Fruit fly (Drosophila melanogaster) whole organism, embryonic: ENCODE results near the gene Zwilch.

Source experiments
- Aef1 ChIP-seq: fragments of 200-800 bp; sonication (Bioruptor generic); IDR thresholded peaks from 3 replicates; pipeline ENCODE4 v1.3.6; 2022; ENCODE audit warnings: missing biosample characterization, missing genetic modification characterization
- B-H1 ChIP-seq: fragments of 200-800 bp; sonication (Bioruptor generic); IDR thresholded peaks from 3 replicates; pipeline ENCODE4 v1.3.6; 2022; ENCODE audit warnings: missing biosample characterization, missing genetic modification characterization
- Blimp-1 ChIP-seq: fragments of 200-800 bp; sonication (Bioruptor generic); optimal IDR thresholded peaks from 3 replicates; lab custom pipeline; 2018; ENCODE audit warnings: missing biosample characterization, missing genetic modification characterization, mild to moderate bottlenecking, moderate library complexity, missing genetic modification reagents
- CG12155 ChIP-seq: fragments of 200-800 bp; sonication (Bioruptor generic); optimal IDR thresholded peaks from 3 replicates; lab custom pipeline; 2016; ENCODE audit warnings: missing biosample characterization, missing genetic modification characterization
- CG13123 ChIP-seq: fragments of 200-800 bp; sonication (Bioruptor generic); optimal IDR thresholded peaks from 2 replicates; lab custom pipeline; 2016; ENCODE audit warnings: missing biosample characterization, missing genetic modification characterization
- CG13287 ChIP-seq: fragments of 200-800 bp; sonication (Bioruptor generic); IDR thresholded peaks from 2 replicates; pipeline ENCODE4 v1.3.6; 2022; ENCODE audit warnings: missing biosample characterization, missing genetic modification characterization; ENCODE audit not compliant: partially characterized antibody
- CG13296 ChIP-seq: fragments of 200-800 bp; sonication (Bioruptor generic); optimal IDR thresholded peaks from 3 replicates; lab custom pipeline; 2018; ENCODE audit warnings: missing biosample characterization, mild to moderate bottlenecking, missing genetic modification characterization
- CG14441 ChIP-seq: fragments of 200-800 bp; sonication (Bioruptor generic); IDR thresholded peaks from 2 replicates; pipeline ENCODE4 v1.3.6; 2022; ENCODE audit warnings: missing biosample characterization, missing genetic modification characterization
- CG2889 ChIP-seq: fragments of 200-800 bp; sonication (Bioruptor generic); IDR thresholded peaks from 3 replicates; pipeline ENCODE4 v1.3.6; 2022; ENCODE audit warnings: missing biosample characterization, missing genetic modification characterization
- CG31365 ChIP-seq: fragments of 200-800 bp; sonication (Bioruptor generic); optimal IDR thresholded peaks from 2 replicates; lab custom pipeline; 2018; ENCODE audit warnings: missing biosample characterization, mild to moderate bottlenecking, missing genetic modification characterization
- CG31441 ChIP-seq: fragments of 200-800 bp; sonication (Bioruptor generic); IDR thresholded peaks from 2 replicates; pipeline ENCODE4 v1.3.6; 2022; ENCODE audit warnings: missing biosample characterization, missing genetic modification characterization
- CG32532 ChIP-seq: fragments of 200-800 bp; sonication (Bioruptor generic); IDR thresholded peaks from 2 replicates; pipeline ENCODE4 v1.3.6; 2022; ENCODE audit warnings: missing biosample characterization, missing genetic modification characterization
- CG3281 ChIP-seq: fragments of 200-800 bp; sonication (Bioruptor generic); optimal IDR thresholded peaks from 3 replicates; lab custom pipeline; 2017; ENCODE audit warnings: missing biosample characterization, mild to moderate bottlenecking, missing genetic modification characterization
- CG3407 ChIP-seq: fragments of 200-800 bp; sonication (Bioruptor generic); optimal IDR thresholded peaks from 2 replicates; lab custom pipeline; 2018; ENCODE audit warnings: missing biosample characterization, mild to moderate bottlenecking, missing genetic modification characterization
- CG4707 ChIP-seq: fragments of 200-800 bp; sonication (Bioruptor generic); optimal IDR thresholded peaks from 2 replicates; lab custom pipeline; 2018; ENCODE audit warnings: missing biosample characterization, mild to moderate bottlenecking, missing genetic modification characterization, moderate library complexity
- CG5953 ChIP-seq: fragments of 200-800 bp; sonication (Bioruptor generic); IDR thresholded peaks from 2 replicates; pipeline ENCODE4 v1.3.6; 2022; ENCODE audit warnings: missing biosample characterization, missing genetic modification characterization
- CG6765 ChIP-seq: fragments of 200-800 bp; sonication (Bioruptor generic); optimal IDR thresholded peaks from 3 replicates; lab custom pipeline; 2017; ENCODE audit warnings: missing biosample characterization, mild to moderate bottlenecking, missing genetic modification characterization
- CG8089 ChIP-seq: fragments of 200-800 bp; sonication (Bioruptor generic); optimal IDR thresholded peaks from 3 replicates; lab custom pipeline; 2016; ENCODE audit warnings: missing biosample characterization, missing genetic modification characterization
- CG8388 ChIP-seq: fragments of 200-800 bp; sonication (Bioruptor generic); optimal IDR thresholded peaks from 2 replicates; lab custom pipeline; 2019; ENCODE audit warnings: missing biosample characterization, mild to moderate bottlenecking, missing genetic modification characterization, moderate library complexity
- CG8478 ChIP-seq: fragments of >200 bp; optimal IDR thresholded peaks from 2 replicates; lab custom pipeline; 2018
- CG8765 ChIP-seq: fragments of 200-800 bp; sonication (Bioruptor generic); IDR thresholded peaks from 2 replicates; pipeline ENCODE4 v1.3.6; 2022; ENCODE audit warnings: missing biosample characterization, missing genetic modification characterization
- CG9876 ChIP-seq: fragments of 200-800 bp; sonication (Bioruptor generic); optimal IDR thresholded peaks from 2 replicates; lab custom pipeline; 2016; ENCODE audit warnings: missing biosample characterization, missing genetic modification characterization
- CrebB ChIP-seq: fragments of 200-800 bp; sonication (Bioruptor generic); optimal IDR thresholded peaks from 3 replicates; lab custom pipeline; 2018; ENCODE audit warnings: missing biosample characterization, mild to moderate bottlenecking, missing genetic modification characterization
- Drgx ChIP-seq: fragments of 200-800 bp; sonication (Bioruptor generic); IDR thresholded peaks from 2 replicates; pipeline ENCODE4 v1.3.6; 2022; ENCODE audit warnings: missing biosample characterization, missing genetic modification characterization
- HLH54F ChIP-seq: fragments of 200-800 bp; sonication (Bioruptor generic); optimal IDR thresholded peaks from 3 replicates; lab custom pipeline; 2016; ENCODE audit warnings: missing biosample characterization, missing genetic modification characterization
- Meics ChIP-seq: fragments of 200-800 bp; sonication (Bioruptor generic); optimal IDR thresholded peaks from 2 replicates; lab custom pipeline; 2017; ENCODE audit warnings: missing biosample characterization, mild to moderate bottlenecking, missing genetic modification characterization
- Sox102F ChIP-seq: fragments of 200-800 bp; sonication (Bioruptor generic); optimal IDR thresholded peaks from 2 replicates; lab custom pipeline; 2018; ENCODE audit warnings: missing biosample characterization, mild to moderate bottlenecking, missing genetic modification characterization, moderate library complexity
- Stat92E ChIP-seq, 3 experiments: fragments of >200 bp in 2 of 3; fragments of 200-800 bp in 1 of 3; sonication (Bioruptor generic) in 1 of 3; optimal IDR thresholded peaks; 2 replicates each; lab custom pipeline; 2017 to 2019; ENCODE audit warnings: missing biosample characterization in 3 of 3, missing genetic modification characterization in 3 of 3, mild to moderate bottlenecking in 1 of 3, moderate library complexity in 1 of 3
- TFAM ChIP-seq: fragments of 200-800 bp; sonication (Bioruptor generic); optimal IDR thresholded peaks from 2 replicates; lab custom pipeline; 2017; ENCODE audit warnings: missing biosample characterization, missing genetic modification characterization, inconsistent platforms
- Tbp ChIP-seq: fragments of >200 bp; optimal IDR thresholded peaks from 2 replicates; lab custom pipeline; 2018; ENCODE audit warnings: missing biosample characterization, missing genetic modification characterization
- Xrp1 ChIP-seq: fragments of 200-800 bp; sonication (Bioruptor generic); IDR thresholded peaks from 2 replicates; pipeline ENCODE4 v1.3.6; 2022; ENCODE audit warnings: missing biosample characterization, missing genetic modification characterization
- ab ChIP-seq: fragments of 200-800 bp; sonication (Bioruptor generic); optimal IDR thresholded peaks from 2 replicates; lab custom pipeline; 2016; ENCODE audit warnings: missing biosample characterization, missing genetic modification characterization
- ase ChIP-seq: fragments of 200-800 bp; sonication (Bioruptor generic); IDR thresholded peaks from 3 replicates; pipeline ENCODE4 v1.3.6; 2022; ENCODE audit warnings: missing biosample characterization, missing genetic modification characterization
- cad ChIP-seq: fragments of >200 bp; optimal IDR thresholded peaks from 2 replicates; lab custom pipeline; 2017; ENCODE audit warnings: missing biosample characterization, missing genetic modification characterization
- cato ChIP-seq: fragments of 200-800 bp; sonication (Bioruptor generic); optimal IDR thresholded peaks from 2 replicates; lab custom pipeline; 2016; ENCODE audit warnings: missing biosample characterization, missing genetic modification characterization, borderline replicate concordance
- cwo ChIP-seq: fragments of 200-800 bp; sonication (Bioruptor generic); optimal IDR thresholded peaks from 3 replicates; lab custom pipeline; 2017; ENCODE audit warnings: missing biosample characterization, missing genetic modification characterization, mild to moderate bottlenecking, moderate library complexity, missing genetic modification reagents
- dpn ChIP-seq, 2 experiments: fragments of 200-800 bp; sonication (Bioruptor generic); optimal IDR thresholded peaks; 3 replicates each; lab custom pipeline; 2016; ENCODE audit warnings: missing biosample characterization in 2 of 2, missing genetic modification characterization in 2 of 2
- fd64A ChIP-seq: fragments of 200-800 bp; sonication (Bioruptor generic); optimal IDR thresholded peaks from 3 replicates; lab custom pipeline; 2018; ENCODE audit warnings: missing biosample characterization, mild to moderate bottlenecking, missing genetic modification characterization
- gro ChIP-seq: fragments of 200-800 bp; sonication (Bioruptor generic); optimal IDR thresholded peaks from 2 replicates; lab custom pipeline; 2016; ENCODE audit warnings: missing biosample characterization, missing genetic modification characterization
- h ChIP-seq: fragments of >200 bp; optimal IDR thresholded peaks from 2 replicates; lab custom pipeline; 2017
- jumu ChIP-seq: fragments of 200-800 bp; sonication (Bioruptor generic); optimal IDR thresholded peaks from 3 replicates; lab custom pipeline; 2016; ENCODE audit warnings: missing biosample characterization, missing genetic modification characterization
- kay ChIP-seq: fragments of 200-800 bp; sonication (Bioruptor generic); optimal IDR thresholded peaks from 2 replicates; lab custom pipeline; 2016; ENCODE audit warnings: missing biosample characterization, missing genetic modification characterization
- lmd ChIP-seq: fragments of 200-800 bp; sonication (Bioruptor generic); IDR thresholded peaks from 2 replicates; pipeline ENCODE4 v1.3.6; 2022; ENCODE audit warnings: missing biosample characterization, missing genetic modification characterization
- lola ChIP-seq, 3 experiments: fragments of >200 bp in 2 of 3; fragments of 200-800 bp in 1 of 3; sonication (Bioruptor generic) in 1 of 3; optimal IDR thresholded peaks; 2 replicates each; lab custom pipeline; 2017 to 2019; ENCODE audit warnings: missing biosample characterization in 3 of 3, missing genetic modification characterization in 3 of 3, mild to moderate bottlenecking in 1 of 3, moderate library complexity in 1 of 3
- mld ChIP-seq: fragments of 200-800 bp; sonication (Bioruptor generic); IDR thresholded peaks from 3 replicates; pipeline ENCODE4 v1.3.6; 2022; ENCODE audit warnings: missing biosample characterization, missing genetic modification characterization; ENCODE audit not compliant: partially characterized antibody
- p53 ChIP-seq: fragments of 200-800 bp; sonication (Bioruptor generic); optimal IDR thresholded peaks from 2 replicates; lab custom pipeline; 2016; ENCODE audit warnings: missing biosample characterization, missing genetic modification characterization
- pb ChIP-seq: fragments of 200-800 bp; sonication (Bioruptor generic); optimal IDR thresholded peaks from 3 replicates; lab custom pipeline; 2016; ENCODE audit warnings: missing biosample characterization, missing genetic modification characterization
- peb ChIP-seq: fragments of 200-800 bp; sonication (Bioruptor generic); IDR thresholded peaks from 2 replicates; pipeline ENCODE4 v1.3.6; 2022; ENCODE audit warnings: missing biosample characterization, missing genetic modification characterization
- pfk ChIP-seq: fragments of 200-800 bp; sonication (Bioruptor generic); optimal IDR thresholded peaks from 2 replicates; lab custom pipeline; 2018; ENCODE audit warnings: missing biosample characterization, mild to moderate bottlenecking, missing genetic modification characterization, moderate library complexity
- sens-2 ChIP-seq: fragments of 200-800 bp; sonication (Bioruptor generic); IDR thresholded peaks from 2 replicates; pipeline ENCODE4 v1.3.6; 2022; ENCODE audit warnings: missing biosample characterization, missing genetic modification characterization
- stwl ChIP-seq: fragments of 200-800 bp; sonication (Bioruptor generic); optimal IDR thresholded peaks from 3 replicates; lab custom pipeline; 2018; ENCODE audit warnings: missing biosample characterization, mild to moderate bottlenecking, missing genetic modification characterization, moderate library complexity
- unpg ChIP-seq: fragments of 200-800 bp; sonication (Bioruptor generic); optimal IDR thresholded peaks from 3 replicates; lab custom pipeline; 2018; ENCODE audit warnings: missing biosample characterization, mild to moderate bottlenecking, missing genetic modification characterization, moderate library complexity
- yki ChIP-seq: fragments of >200 bp; optimal IDR thresholded peaks from 3 replicates; lab custom pipeline; 2018

Gene Zwilch

DNA sequence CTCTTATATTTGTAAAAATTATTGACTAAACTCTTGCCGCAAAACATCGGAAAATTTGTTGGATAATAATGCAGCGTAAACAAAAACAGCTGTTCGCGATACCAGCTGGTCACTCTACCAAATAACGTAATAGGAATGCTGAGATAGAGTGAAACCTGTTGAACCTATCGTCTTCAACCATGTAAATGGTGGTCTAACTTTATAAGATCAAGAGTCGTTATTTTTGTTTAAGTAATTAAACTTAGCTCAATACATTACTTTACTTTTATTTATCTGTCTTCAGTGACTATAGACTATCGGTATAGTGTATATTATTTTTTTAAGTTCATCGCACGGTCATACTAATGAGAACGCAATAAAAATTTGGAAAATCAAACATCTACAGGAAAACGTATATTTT, 41.6 kb upstream of the Zwilch start, which contains the start of the genes CG1750 and spn-F (continued):
- TF ChIP-seq ase (GFP tag; lab: Robert Waterston, UW), result no peak
- TF ChIP-seq CG8478 (lab: Kevin White, UChicago), result no peak
- no peak for TF ChIP-seq CG8765 (GFP tag; lab: Robert Waterston, UW)
- no peak for TF ChIP-seq kay (GFP tag; lab: Kevin White, UChicago)
- TF ChIP-seq dpn (GFP tag; optimal IDR thresholded peaks at IDR 0.05; lab: Kevin White, UChicago), result no peak
- no peak for TF ChIP-seq CG14441
- no peak for TF ChIP-seq Stat92E (GFP tag; optimal IDR thresholded peaks at IDR 0.05; lab: Kevin White, UChicago)
- 0 out of 3 replicates have a peak, but pooled peaks have one; percentile 22 for TF ChIP-seq mld (GFP tag; lab: Robert Waterston, UW)
- no peak for TF ChIP-seq HLH54F
- TF ChIP-seq stwl, result peak; percentile 64
- no peak for TF ChIP-seq CG31441
- TF ChIP-seq cwo (GFP tag; lab: Kevin White, UChicago), result no peak
- TF ChIP-seq CG13296 (GFP tag; lab: Kevin White, UChicago), result no peak
- TF ChIP-seq CG8388, result no peak
- TF ChIP-seq CG13123 (GFP tag; lab: Kevin White, UChicago), result no peak
- no peak for TF ChIP-seq CG12155 (GFP tag; lab: Kevin White, UChicago)
- TF ChIP-seq CG32532 (GFP tag; lab: Robert Waterston, UW), result no peak
- no peak for TF ChIP-seq CG5953 (GFP tag; lab: Robert Waterston, UW)
- no peak for TF ChIP-seq Meics (GFP tag; lab: Kevin White, UChicago)
- no peak for TF ChIP-seq Aef1
- TF ChIP-seq cad (GFP tag; lab: Kevin White, UChicago), result no peak
- TF ChIP-seq fd64A (GFP tag; lab: Kevin White, UChicago), result no peak
- no peak for TF ChIP-seq CG2889 (GFP tag; lab: Robert Waterston, UW)
- TF ChIP-seq p53, result no peak
- no peak for TF ChIP-seq B-H1 (GFP tag; lab: Robert Waterston, UW)
- peak in 1 of 3 experiments; percentile 1 for TF ChIP-seq lola (GFP tag; optimal IDR thresholded peaks at IDR 0.05; lab: Kevin White, UChicago)
- TF ChIP-seq CG6765, result no peak
- no peak for TF ChIP-seq Sox102F (GFP tag; lab: Kevin White, UChicago)
- TF ChIP-seq yki (lab: Kevin White, UChicago), result no peak
- TF ChIP-seq jumu (GFP tag; lab: Kevin White, UChicago), result no peak
- TF ChIP-seq unpg (GFP tag; lab: Kevin White, UChicago), result no peak
- no peak for TF ChIP-seq CG3407 (GFP tag; lab: Kevin White, UChicago)
- no peak for TF ChIP-seq TFAM (GFP tag; lab: Kevin White, UChicago)
- TF ChIP-seq pb (GFP tag; lab: Kevin White, UChicago), result no peak
- no peak for TF ChIP-seq pfk (GFP tag; lab: Kevin White, UChicago)
- TF ChIP-seq CG8089 (GFP tag; lab: Kevin White, UChicago), result no peak
- no peak for TF ChIP-seq CrebB (tag; lab: Kevin White, UChicago)
- no peak for TF ChIP-seq CG3281 (GFP tag; lab: Kevin White, UChicago)
- TF ChIP-seq Drgx (GFP tag; lab: Robert Waterston, UW), result no peak
- no peak for TF ChIP-seq CG31365 (tag; lab: Kevin White, UChicago)
- peak; percentile 5 for TF ChIP-seq gro (GFP tag; lab: Kevin White, UChicago)
- no peak for TF ChIP-seq Blimp-1 (GFP tag; lab: Kevin White, UChicago)
- TF ChIP-seq Xrp1 (GFP tag; lab: Robert Waterston, UW), result no peak
- no peak for TF ChIP-seq h
- TF ChIP-seq Tbp (GFP tag; lab: Kevin White, UChicago), result no peak
- peak; percentile 82 for TF ChIP-seq CG13287 (GFP tag; lab: Robert Waterston, UW)
- TF ChIP-seq CG4707 (GFP tag; lab: Kevin White, UChicago), result no peak
- no peak for TF ChIP-seq ab (GFP tag; lab: Kevin White, UChicago)
- TF ChIP-seq lmd (GFP tag; lab: Robert Waterston, UW), result no peak
- TF ChIP-seq peb, result no peak
- no peak for TF ChIP-seq sens-2 (GFP tag; lab: Robert Waterston, UW)
- TF ChIP-seq cato (GFP tag; lab: Kevin White, UChicago), result no peak
- TF ChIP-seq CG9876 (GFP tag; lab: Kevin White, UChicago), result no peak
